Fruit fly (Drosophila melanogaster) whole organism, embryonic: ENCODE measurements around the gene CG34041.
A peak's percentile ranks its signal among the peaks of the same experiment; 100 is the strongest.

Experiments used
- Ada2b ChIP-seq: fragments of 200-800 bp; sonication (Bioruptor generic); IDR thresholded peaks from 2 replicates; pipeline ENCODE4 v1.3.6; 2022; ENCODE audit warnings: missing biosample characterization, missing genetic modification characterization
- Awh ChIP-seq: fragments of 200-800 bp; sonication (Bioruptor generic); IDR thresholded peaks from 2 replicates; pipeline ENCODE4, ENCODE4 v1.3.6; 2022; ENCODE audit warnings: missing biosample characterization, missing genetic modification characterization
- CG10979 ChIP-seq: fragments of 200-800 bp; sonication (Bioruptor generic); optimal IDR thresholded peaks from 2 replicates; lab custom pipeline; 2018; ENCODE audit warnings: missing biosample characterization, mild to moderate bottlenecking, missing genetic modification characterization, moderate library complexity
- CG13123 ChIP-seq: fragments of 200-800 bp; sonication (Bioruptor generic); optimal IDR thresholded peaks from 2 replicates; lab custom pipeline; 2016; ENCODE audit warnings: missing biosample characterization, missing genetic modification characterization
- CG14014 ChIP-seq: fragments of 200-800 bp; sonication (Bioruptor generic); IDR thresholded peaks from 2 replicates; pipeline ENCODE4 v1.3.6; 2022; ENCODE audit warnings: missing biosample characterization, missing genetic modification characterization
- CG15011 ChIP-seq: fragments of 200-800 bp; sonication (Bioruptor generic); optimal IDR thresholded peaks from 3 replicates; lab custom pipeline; 2018; ENCODE audit warnings: missing biosample characterization, mild to moderate bottlenecking, missing genetic modification characterization
- CG15269 ChIP-seq: fragments of 200-800 bp; sonication (Bioruptor generic); optimal IDR thresholded peaks from 2 replicates; lab custom pipeline; 2018; ENCODE audit warnings: missing biosample characterization, mild to moderate bottlenecking, missing genetic modification characterization, moderate library complexity
- CG17328 ChIP-seq: fragments of 200-800 bp; sonication (Bioruptor generic); IDR thresholded peaks from 2 replicates; pipeline ENCODE4 v1.3.6; 2022; ENCODE audit warnings: missing biosample characterization, missing genetic modification characterization
- CG18262 ChIP-seq: fragments of 200-800 bp; optimal IDR thresholded peaks from 3 replicates; lab custom pipeline; 2019; ENCODE audit warnings: missing biosample characterization, mild to moderate bottlenecking, missing genetic modification characterization, moderate library complexity
- CG2199 ChIP-seq: fragments of 200-800 bp; sonication (Bioruptor generic); IDR thresholded peaks from 3 replicates; pipeline ENCODE4 v1.3.6; 2022; ENCODE audit warnings: missing biosample characterization, missing genetic modification characterization
- CG31224 ChIP-seq: fragments of 200-800 bp; sonication (Bioruptor generic); IDR thresholded peaks from 2 replicates; pipeline ENCODE4 v1.3.6; 2022; ENCODE audit warnings: missing biosample characterization, missing genetic modification characterization
- CG3163 ChIP-seq: fragments of 200-800 bp; sonication (Bioruptor generic); optimal IDR thresholded peaks from 3 replicates; lab custom pipeline; 2016; ENCODE audit warnings: missing biosample characterization, missing genetic modification characterization
- CG32767 ChIP-seq: fragments of 200-800 bp; sonication (Bioruptor generic); IDR thresholded peaks from 2 replicates; pipeline ENCODE4 v1.3.6; 2022; ENCODE audit warnings: missing biosample characterization, missing genetic modification characterization
- CG3281 ChIP-seq: fragments of 200-800 bp; sonication (Bioruptor generic); optimal IDR thresholded peaks from 3 replicates; lab custom pipeline; 2017; ENCODE audit warnings: missing biosample characterization, mild to moderate bottlenecking, missing genetic modification characterization
- CG4730 ChIP-seq: fragments of 200-800 bp; sonication (Bioruptor generic); IDR thresholded peaks from 2 replicates; pipeline ENCODE4 v1.3.6; 2022; ENCODE audit warnings: missing biosample characterization, missing genetic modification characterization
- CG4854 ChIP-seq: fragments of 200-800 bp; sonication (Bioruptor generic); optimal IDR thresholded peaks from 2 replicates; lab custom pipeline; 2016; ENCODE audit warnings: missing biosample characterization, missing genetic modification characterization, inconsistent platforms
- CG8765 ChIP-seq: fragments of 200-800 bp; sonication (Bioruptor generic); IDR thresholded peaks from 2 replicates; pipeline ENCODE4 v1.3.6; 2022; ENCODE audit warnings: missing biosample characterization, missing genetic modification characterization
- Doc2 ChIP-seq: fragments of 200-800 bp; sonication (Bioruptor generic); IDR thresholded peaks from 2 replicates; pipeline ENCODE4 v1.3.6; 2022; ENCODE audit warnings: missing biosample characterization, missing genetic modification characterization
- Eip74EF ChIP-seq, 2 experiments: fragments of 200-800 bp in 1 of 2; fragments of >200 bp in 1 of 2; sonication (Bioruptor generic) in 1 of 2; optimal IDR thresholded peaks; 2 replicates each; lab custom pipeline; 2017 to 2019; ENCODE audit warnings: missing biosample characterization in 2 of 2, missing genetic modification characterization in 2 of 2, mild to moderate bottlenecking in 1 of 2, moderate library complexity in 1 of 2
- Lim3 ChIP-seq: fragments of 200-800 bp; sonication (Bioruptor generic); IDR thresholded peaks from 2 replicates; pipeline ENCODE4 v1.3.6; 2022; ENCODE audit warnings: missing biosample characterization, missing genetic modification characterization
- Mad ChIP-seq: fragments of 200-800 bp; sonication (Bioruptor generic); optimal IDR thresholded peaks from 2 replicates; lab custom pipeline; 2016; ENCODE audit warnings: missing biosample characterization, missing genetic modification characterization
- Mrtf ChIP-seq: fragments of 200-800 bp; sonication (Bioruptor generic); IDR thresholded peaks from 3 replicates; pipeline ENCODE4 v1.3.6; 2022; ENCODE audit warnings: missing biosample characterization, missing genetic modification characterization
- Nf-YA ChIP-seq: fragments of 200-800 bp; sonication (Bioruptor generic); IDR thresholded peaks from 2 replicates; pipeline ENCODE4 v1.3.6; 2022; ENCODE audit warnings: missing biosample characterization, missing genetic modification characterization
- Nf-YC ChIP-seq: fragments of 200-800 bp; optimal IDR thresholded peaks from 3 replicates; lab custom pipeline; 2019; ENCODE audit warnings: missing biosample characterization, mild to moderate bottlenecking, missing genetic modification characterization, moderate library complexity
- Oaz ChIP-seq: fragments of 200-800 bp; sonication (Bioruptor generic); IDR thresholded peaks from 2 replicates; pipeline ENCODE4 v1.3.6; 2022; ENCODE audit warnings: missing biosample characterization, missing genetic modification characterization
- Sry-δ ChIP-seq: fragments of 200-800 bp; sonication (Bioruptor generic); optimal IDR thresholded peaks from 2 replicates; lab custom pipeline; 2016; ENCODE audit warnings: missing biosample characterization, missing genetic modification characterization
- Ssrp ChIP-seq: fragments of 200-800 bp; sonication (Bioruptor generic); optimal IDR thresholded peaks from 2 replicates; lab custom pipeline; 2018; ENCODE audit warnings: missing biosample characterization, mild to moderate bottlenecking, missing genetic modification characterization, moderate library complexity
- az2 ChIP-seq: fragments of 200-800 bp; sonication (Bioruptor generic); optimal IDR thresholded peaks from 3 replicates; lab custom pipeline; 2016; ENCODE audit warnings: missing biosample characterization, missing genetic modification characterization
- bowl ChIP-seq: fragments of 200-800 bp; sonication (Bioruptor generic); IDR thresholded peaks from 2 replicates; pipeline ENCODE4 v1.3.6; 2022; ENCODE audit warnings: missing biosample characterization, missing genetic modification characterization
- caup ChIP-seq: fragments of 200-800 bp; sonication (Bioruptor generic); optimal IDR thresholded peaks from 3 replicates; lab custom pipeline; 2017; ENCODE audit warnings: missing biosample characterization, mild to moderate bottlenecking, missing genetic modification characterization, moderate library complexity; ENCODE audit not compliant: severe bottlenecking
- chn ChIP-seq: fragments of 200-800 bp; sonication (Bioruptor generic); optimal IDR thresholded peaks from 2 replicates; lab custom pipeline; 2016; ENCODE audit warnings: missing biosample characterization, missing genetic modification characterization
- crc ChIP-seq: fragments of 200-800 bp; sonication (Bioruptor generic); optimal IDR thresholded peaks from 2 replicates; lab custom pipeline; 2016; ENCODE audit warnings: missing biosample characterization, missing genetic modification characterization
- eve ChIP-seq, 2 experiments: fragments of >200 bp; optimal IDR thresholded peaks; 2 replicates each; lab custom pipeline; 2017; ENCODE audit warnings: missing biosample characterization in 2 of 2, missing genetic modification characterization in 2 of 2
- exex ChIP-seq: fragments of 200-800 bp; sonication (Bioruptor generic); optimal IDR thresholded peaks from 4 replicates; lab custom pipeline; 2018; ENCODE audit warnings: missing biosample characterization, mild to moderate bottlenecking, missing genetic modification characterization, moderate library complexity
- fd96Cb ChIP-seq: fragments of 200-800 bp; sonication (Bioruptor generic); optimal IDR thresholded peaks from 2 replicates; lab custom pipeline; 2018; ENCODE audit warnings: missing biosample characterization, mild to moderate bottlenecking, missing genetic modification characterization, moderate library complexity
- grn ChIP-seq: fragments of 200-800 bp; sonication (Bioruptor generic); optimal IDR thresholded peaks from 3 replicates; lab custom pipeline; 2017; ENCODE audit warnings: missing biosample characterization, missing genetic modification characterization
- hbn ChIP-seq: fragments of 200-800 bp; sonication (Bioruptor generic); IDR thresholded peaks from 2 replicates; pipeline ENCODE4 v1.3.6; 2022; ENCODE audit warnings: missing biosample characterization, missing genetic modification characterization; ENCODE audit not compliant: partially characterized antibody
- kah ChIP-seq: fragments of 200-800 bp; sonication (Bioruptor generic); optimal IDR thresholded peaks from 2 replicates; lab custom pipeline; 2018; ENCODE audit warnings: missing biosample characterization, mild to moderate bottlenecking, missing genetic modification characterization
- lov ChIP-seq, 2 experiments: fragments of 200-800 bp in 1 of 2; fragments of >200 bp in 1 of 2; sonication (Bioruptor generic) in 1 of 2; IDR thresholded peaks in 1 of 2; optimal IDR thresholded peaks in 1 of 2; 2 replicates in 1 of 2; 3 replicates in 1 of 2; pipeline versions ENCODE4 v1.3.6 to Lab custom; 2017 to 2022; ENCODE audit warnings: missing biosample characterization in 1 of 2, missing genetic modification characterization in 1 of 2
- onecut ChIP-seq: fragments of 200-800 bp; sonication (Bioruptor generic); IDR thresholded peaks from 2 replicates; pipeline ENCODE4 v1.3.6; 2022; ENCODE audit warnings: missing biosample characterization, missing genetic modification characterization
- pho ChIP-seq: fragments of 200-800 bp; sonication (Bioruptor generic); optimal IDR thresholded peaks from 2 replicates; lab custom pipeline; 2016; ENCODE audit warnings: missing biosample characterization, missing genetic modification characterization
- scrt ChIP-seq: fragments of 200-800 bp; sonication (Bioruptor generic); optimal IDR thresholded peaks from 2 replicates; lab custom pipeline; 2018; ENCODE audit warnings: missing biosample characterization, mild to moderate bottlenecking, missing genetic modification characterization, moderate library complexity
- sr ChIP-seq: fragments of 200-800 bp; sonication (Bioruptor generic); IDR thresholded peaks from 3 replicates; pipeline ENCODE4 v1.3.6; 2022; ENCODE audit warnings: missing biosample characterization, missing genetic modification characterization
- stc ChIP-seq: fragments of 200-800 bp; sonication (Bioruptor generic); IDR thresholded peaks from 2 replicates; pipeline ENCODE4 v1.3.6; 2022; ENCODE audit warnings: missing biosample characterization, missing genetic modification characterization
- stwl ChIP-seq: fragments of 200-800 bp; sonication (Bioruptor generic); optimal IDR thresholded peaks from 3 replicates; lab custom pipeline; 2018; ENCODE audit warnings: missing biosample characterization, mild to moderate bottlenecking, missing genetic modification characterization, moderate library complexity
- tap ChIP-seq: fragments of 200-800 bp; optimal IDR thresholded peaks from 3 replicates; lab custom pipeline; 2019; ENCODE audit warnings: missing biosample characterization, mild to moderate bottlenecking, missing genetic modification characterization, moderate library complexity
- tll ChIP-seq, 2 experiments: fragments of 200-800 bp in 1 of 2; fragments of >200 bp in 1 of 2; sonication (Bioruptor generic) in 1 of 2; optimal IDR thresholded peaks; 2 replicates each; lab custom pipeline; 2017 to 2019; ENCODE audit warnings: missing biosample characterization in 2 of 2, missing genetic modification characterization in 2 of 2, mild to moderate bottlenecking in 1 of 2, moderate library complexity in 1 of 2
- wek ChIP-seq: fragments of 200-800 bp; sonication (Bioruptor generic); optimal IDR thresholded peaks from 3 replicates; lab custom pipeline; 2018; ENCODE audit warnings: missing biosample characterization, mild to moderate bottlenecking, missing genetic modification characterization, moderate library complexity
- z ChIP-seq: fragments of 200-800 bp; sonication (Bioruptor generic); IDR thresholded peaks from 3 replicates; pipeline ENCODE4 v1.3.6; 2022; ENCODE audit warnings: missing biosample characterization, missing genetic modification characterization
- zen2 ChIP-seq: fragments of 200-800 bp; sonication (Bioruptor generic); IDR thresholded peaks from 3 replicates; pipeline ENCODE4 v1.3.6; 2022; ENCODE audit warnings: missing biosample characterization, missing genetic modification characterization; ENCODE audit not compliant: partially characterized antibody

The CG34041 gene

DNA sequence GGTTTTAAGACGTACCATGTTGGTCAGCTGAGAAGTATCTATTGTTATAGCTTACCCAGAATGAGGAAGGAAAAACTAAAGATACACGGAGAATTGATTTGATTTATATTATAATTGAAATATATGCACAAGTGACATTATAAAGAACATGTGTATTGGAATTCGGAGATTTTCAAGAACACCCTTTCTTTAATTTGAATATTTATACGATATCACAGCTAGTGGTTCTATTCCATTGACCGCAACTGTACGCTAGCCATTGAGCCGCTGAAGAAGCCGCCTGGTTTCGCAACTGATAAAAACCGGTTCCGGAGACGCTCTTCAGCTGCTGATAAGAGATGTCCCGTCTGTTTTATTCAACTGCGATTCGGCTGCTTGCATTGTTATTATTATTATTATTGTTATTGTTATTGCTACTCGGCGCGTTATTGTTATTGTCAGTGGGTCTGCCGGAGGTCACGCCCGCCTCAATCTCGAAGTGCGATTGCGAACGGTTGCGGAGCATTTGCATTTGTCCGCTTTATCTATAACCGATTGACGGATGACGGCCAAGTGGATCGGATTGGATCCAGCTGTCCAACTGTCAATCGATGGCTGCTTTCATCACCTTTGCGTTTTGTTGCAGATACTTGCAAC lies 46.1 kb upstream of the CG34041 start (continued):
- TF ChIP-seq Mrtf (GFP tag; lab: Robert Waterston, UW) (no peak), Ssrp (tag; lab: Kevin White, UChicago) (peak; percentile 21), grn (GFP tag; lab: Kevin White, UChicago) (no peak), bowl (no peak), CG4854 (GFP tag; lab: Kevin White, UChicago) (no peak), CG8765 (GFP tag; lab: Robert Waterston, UW) (no peak), Awh (GFP tag; lab: Robert Waterston, UW) (no peak), Eip74EF (GFP tag; optimal IDR thresholded peaks at IDR 0.05; lab: Kevin White, UChicago) (no peak), onecut (GFP tag; lab: Robert Waterston, UW) (no peak), hbn (no peak), CG31224 (GFP tag; lab: Robert Waterston, UW) (no peak), chn (GFP tag; lab: Kevin White, UChicago) (no peak), tll (GFP tag; optimal IDR thresholded peaks at IDR 0.05; lab: Kevin White, UChicago) (no peak), Lim3 (GFP tag; lab: Robert Waterston, UW) (no peak), CG15011 (GFP tag; lab: Kevin White, UChicago) (peak; percentile 1), CG3281 (GFP tag; lab: Kevin White, UChicago) (peak; percentile 16), z (no peak), CG2199 (GFP tag; lab: Robert Waterston, UW) (0 out of 3 replicates have a peak, but pooled peaks have one; percentile 45), CG3163 (GFP tag; lab: Kevin White, UChicago) (no peak), scrt (no peak), pho (no peak), stc (GFP tag; lab: Robert Waterston, UW) (0 out of 2 replicates have a peak, but pooled peaks have one; percentile 8), stwl (tag; lab: Kevin White, UChicago) (no peak), tap (tag; lab: Kevin White, UChicago) (peak; percentile 28), sr (GFP tag; lab: Robert Waterston, UW) (no peak), az2 (GFP tag; lab: Kevin White, UChicago) (peak; percentile 10), Mad (GFP tag; lab: Kevin White, UChicago) (no peak), eve (GFP tag; optimal IDR thresholded peaks at IDR 0.05; lab: Kevin White, UChicago) (no peak), Doc2 (GFP tag; lab: Robert Waterston, UW) (no peak), crc (GFP tag; lab: Kevin White, UChicago) (no peak), Oaz (GFP tag; lab: Robert Waterston, UW) (0 out of 2 replicates have a peak, but pooled peaks have one; percentile 8), CG17328 (GFP tag; lab: Robert Waterston, UW) (0 out of 2 replicates have a peak, but pooled peaks have one; percentile 32), Nf-YC (tag; lab: Kevin White, UChicago) (no peak), caup (GFP tag; lab: Kevin White, UChicago) (no peak), wek (no peak), CG4730 (no peak; the same call in 1 of the 2 replicates), Ada2b (GFP tag; lab: Robert Waterston, UW) (no peak), Nf-YA (no peak), CG10979 (tag; lab: Kevin White, UChicago) (peak; percentile 26), zen2 (GFP tag; lab: Robert Waterston, UW) (no peak), lov (optimal IDR thresholded peaks at IDR 0.05; lab: Kevin White, UChicago) (no peak), lov (GFP tag; IDR thresholded peaks at IDR 0.05; lab: Robert Waterston, UW) (no peak), CG15269 (tag; lab: Kevin White, UChicago) (peak; percentile 56), CG18262 (tag; lab: Kevin White, UChicago) (peak; percentile 33), fd96Cb (tag; lab: Kevin White, UChicago) (no peak), CG14014 (no peak), CG32767 (no peak), kah (GFP tag; lab: Kevin White, UChicago) (no peak), exex (tag; lab: Kevin White, UChicago) (no peak), CG13123 (GFP tag; lab: Kevin White, UChicago) (no peak), Sry-δ (no peak)
